Fruit fly (Drosophila melanogaster) whole organism, larva: ENCODE measurements around the gene CG5162.

Experiments
- noc ChIP-seq: fragments of 200-800 bp; sonication (Bioruptor generic); optimal IDR thresholded peaks from 3 replicates; lab custom pipeline; 2019; ENCODE audit warnings: missing biosample characterization, mild to moderate bottlenecking, missing genetic modification characterization, moderate library complexity

The CG5162 gene

dm6 chrX:17202498-17203162 lies 12.5 kb upstream of the CG5162 start, which contains the start of the genes TTLL1A and CG5070:
Gene TTLL1A (minus strand): TSS chrX:17202598.
Gene CG5070 (plus strand): TSS chrX:17203112.
- TF ChIP-seq noc (tag; lab: Kevin White, UChicago) = no peak

- no peak for TF ChIP-seq noc (tag; lab: Kevin White, UChicago)
These were observed 10.1 kb upstream of the CG5162 start for dm6 chrX:17205028-17205427.

- TF ChIP-seq noc (tag; lab: Kevin White, UChicago) = no peak
These were observed 9.1 kb upstream of the CG5162 start, which contains the start of gene CG32564 for dm6 chrX:17206046-17206445. Gene CG32564 (plus strand): TSS chrX:17206407.

- TF ChIP-seq noc (tag; lab: Kevin White, UChicago) = no peak
These were observed 7.1 kb upstream of the CG5162 start, which contains the start of gene CG32563 for dm6 chrX:17207865-17208486. Gene CG32563 (plus strand): TSS chrX:17208436.

dm6 chrX:17209897-17210296 lies 5.2 kb upstream of the CG5162 start, which contains the start of gene CG12995:
Gene CG12995 (minus strand): TSS chrX:17209997.
- TF ChIP-seq noc (tag; lab: Kevin White, UChicago) = no peak

- no peak for TF ChIP-seq noc (tag; lab: Kevin White, UChicago)
These were observed 3.1 kb upstream of the CG5162 start, which contains the start of gene CG18258 for dm6 chrX:17212007-17212406. Gene CG18258 (plus strand): TSS chrX:17212307.

dm6 chrX:17218232-17218951 lies 3.3 kb downstream of the CG5162 start, which contains the start of gene CG12998:
Gene CG12998 (plus strand): TSS chrX:17218667.
- TF ChIP-seq noc (tag; lab: Kevin White, UChicago) = no peak

- no peak for TF ChIP-seq noc (tag; lab: Kevin White, UChicago)
These were observed 6.0 kb downstream of the CG5162 start, which contains the start of gene CG5172 for dm6 chrX:17221142-17221541. Gene CG5172 (plus strand): TSS chrX:17221442.

dm6 chrX:17223715-17224114 lies 8.6 kb downstream of the CG5162 start, which contains the start of gene CG34327:
Gene CG34327 (minus strand): TSS chrX:17223815.
- TF ChIP-seq noc (tag; lab: Kevin White, UChicago) = no peak

- TF ChIP-seq noc (tag; lab: Kevin White, UChicago) = no peak
These were observed 11.0 kb downstream of the CG5162 start for dm6 chrX:17225972-17226680.

dm6 chrX:17226681-17227019 lies 11.5 kb downstream of the CG5162 start, which contains the start of gene CG10598:
Gene CG10598 (minus strand): TSS chrX:17226867.
- TF ChIP-seq noc (tag; lab: Kevin White, UChicago) = peak; percentile 9

- TF ChIP-seq noc (tag; lab: Kevin White, UChicago) = no peak
These were observed 12.4 kb downstream of the CG5162 start for dm6 chrX:17227462-17227861.

- no peak for TF ChIP-seq noc (tag; lab: Kevin White, UChicago)
These were observed 14.5 kb downstream of the CG5162 start for dm6 chrX:17229475-17230169.

dm6 chrX:17230944-17231343 lies 15.8 kb downstream of the CG5162 start, which contains the start of gene CG10597:
Gene CG10597 (minus strand): TSS chrX:17231044.
- no peak for TF ChIP-seq noc (tag; lab: Kevin White, UChicago)
